3 worm cellular contexts compared by ENCODE assay signal in the genomic region with DNA sequence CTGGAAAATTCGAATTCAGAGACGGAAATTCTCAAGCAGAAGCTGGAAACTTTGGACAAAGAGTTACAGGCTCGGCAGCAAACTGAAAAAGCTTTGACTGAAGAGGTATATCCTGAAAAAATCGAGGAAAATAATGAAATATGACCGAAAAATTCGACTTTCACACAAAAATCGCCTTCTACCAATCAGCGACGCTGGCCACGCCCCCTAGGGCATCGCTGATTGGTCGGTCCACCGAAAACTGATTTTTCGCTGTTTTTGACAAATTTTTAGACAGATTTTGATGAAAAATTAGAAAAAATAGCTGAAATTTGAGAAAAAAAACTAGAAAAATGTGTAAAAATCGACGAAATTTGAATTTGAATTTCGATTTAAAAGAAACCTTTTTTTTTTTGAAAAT.
TF ChIP-seq lines count a peak whose summit lies in the region.

No protein-coding gene starts in this region.

TF ChIP-seq in whole organism, L3 larva, 47 proteins besides CTCF, POLR2A, EP300 and RAD21:
- TF ChIP-seq nfya-1 (tag; optimal IDR thresholded peaks at IDR 0.05; lab: Kevin White, UChicago; ENCODE audit: insufficient read depth) (peak; percentile 97), ztf-4 (tag; optimal IDR thresholded peaks at IDR 0.05; lab: Kevin White, UChicago) (no peak), elt-2 (tag; optimal IDR thresholded peaks at IDR 0.05; lab: Kevin White, UChicago) (no peak)

TF ChIP-seq in whole organism, late embryonic, 69 proteins besides CTCF, POLR2A, EP300 and RAD21:
- no peak for TF ChIP-seq tbx-2 (tag; optimal IDR thresholded peaks at IDR 0.05; lab: Kevin White, UChicago)
- no peak for TF ChIP-seq ceh-6 (GFP tag; optimal IDR thresholded peaks at IDR 0.05; lab: Kevin White, UChicago)
- peak; percentile 98 for TF ChIP-seq nfya-1 (tag; optimal IDR thresholded peaks at IDR 0.05; lab: Kevin White, UChicago)

TF ChIP-seq in whole organism, young adult, 124 proteins besides CTCF, POLR2A, EP300 and RAD21:
- TF ChIP-seq nfyb-1 (GFP tag; IDR thresholded peaks at IDR 0.05; lab: Robert Waterston, UW), result peak; percentile 80
- no peak for TF ChIP-seq madf-6 (GFP tag; IDR thresholded peaks at IDR 0.05; lab: Robert Waterston, UW)
TF ChIP-seq in whole organism, young adult: peak in this region for 1.
